Worm (Caenorhabditis elegans): ENCODE results near the gene T26H8.4.
"Not testable (repeated sequence)": the region's sequence is repeated elsewhere in the genome, so short reads cannot be mapped to it uniquely, and the experiment has no call there.

Gene T26H8.4

DNA sequence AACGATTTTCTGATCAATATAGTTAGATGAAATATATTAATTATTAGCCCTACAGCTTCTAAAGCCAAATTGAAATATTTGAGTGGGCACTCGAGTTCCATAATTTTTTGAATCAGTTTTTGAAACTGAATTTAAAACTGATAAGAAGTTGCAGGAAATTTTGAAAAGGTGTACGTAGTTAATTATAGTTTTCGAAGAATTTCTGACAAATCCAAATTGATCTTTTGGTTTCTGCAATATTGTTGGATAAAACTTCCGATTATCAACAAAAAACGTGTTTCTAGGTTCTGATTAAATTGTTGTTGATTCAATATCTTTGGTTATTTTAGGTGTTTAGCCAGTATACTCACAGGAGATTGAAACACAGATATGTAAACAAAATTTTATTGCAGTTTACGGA, at the start of gene T26H8.4:
Gene T26H8.4 (minus strand): TSS at position 101 of the 400 bp plus-strand sequence.
- no peak for TF ChIP-seq unc-62 (GFP tag; optimal IDR thresholded peaks at IDR 0.05)

DNA sequence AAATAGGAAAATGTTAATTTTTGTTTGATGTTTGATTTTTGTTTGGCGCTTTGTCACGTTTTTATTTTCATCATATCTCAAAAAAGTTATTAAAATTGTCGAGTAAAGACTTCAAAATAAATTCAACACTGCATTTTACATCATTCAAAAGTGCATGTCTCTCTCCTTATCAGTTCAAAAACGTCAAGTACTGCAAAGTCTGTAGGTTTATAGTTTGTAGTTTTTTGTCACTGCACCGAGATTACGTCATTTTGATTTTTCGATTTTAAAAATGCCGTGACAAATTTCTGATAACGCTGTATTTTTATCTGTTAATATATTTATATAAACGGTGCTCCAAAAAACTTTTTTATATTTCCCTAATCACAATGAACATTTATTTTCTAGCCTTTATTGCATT, 48.0 kb upstream of the T26H8.4 start, which contains the start of gene C29F3.7:
Gene C29F3.7 (plus strand): TSS at position 254 of the 400 bp plus-strand sequence.
- TF ChIP-seq unc-62 (GFP tag; optimal IDR thresholded peaks at IDR 0.05), result no peak

DNA sequence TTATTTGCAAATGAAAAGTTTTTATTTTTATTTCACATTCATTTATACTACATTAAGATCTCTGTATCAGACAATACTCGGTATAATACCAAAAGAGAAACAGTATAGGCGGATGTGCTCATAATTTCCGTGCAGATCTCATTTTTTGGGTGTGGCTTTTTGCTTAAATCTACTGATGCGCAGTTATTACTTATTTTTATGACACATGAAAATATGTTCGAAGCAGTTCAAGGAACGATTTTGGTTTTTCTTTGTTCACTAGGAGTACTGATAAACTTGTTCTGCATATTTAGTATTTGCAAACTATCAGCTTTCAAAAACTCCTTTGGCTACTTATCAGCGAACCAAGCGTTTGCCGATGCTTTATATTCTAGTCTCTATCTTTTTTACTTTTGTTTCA, 45.7 kb upstream of the T26H8.4 start, which contains the start of gene srx-58:
Gene srx-58 (plus strand): TSS at position 301 of the 400 bp plus-strand sequence.
- TF ChIP-seq unc-62 (GFP tag; optimal IDR thresholded peaks at IDR 0.05), result no peak

DNA sequence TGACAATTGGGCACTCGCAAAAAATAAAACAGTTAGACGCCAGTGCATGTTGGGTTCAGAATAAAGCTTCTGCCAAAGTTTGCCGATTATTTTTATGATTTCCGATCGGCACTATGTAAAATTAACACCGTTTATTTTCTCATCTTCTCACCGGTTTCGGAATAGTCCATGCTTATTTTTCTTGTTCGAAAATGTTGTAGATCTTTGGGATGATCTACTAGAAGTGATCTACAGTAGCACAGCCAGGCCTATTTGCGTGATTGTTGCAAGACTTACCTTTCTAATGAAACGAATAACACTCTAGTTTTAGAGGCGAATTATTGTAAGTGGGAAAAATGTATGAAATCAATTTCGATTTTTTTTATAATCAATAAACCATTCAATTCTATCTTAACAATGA, 44.0 kb upstream of the T26H8.4 start, which contains the start of gene clec-231:
Gene clec-231 (minus strand): TSS at position 101 of the 400 bp plus-strand sequence.
- TF ChIP-seq unc-62 (GFP tag; optimal IDR thresholded peaks at IDR 0.05), result no peak

DNA sequence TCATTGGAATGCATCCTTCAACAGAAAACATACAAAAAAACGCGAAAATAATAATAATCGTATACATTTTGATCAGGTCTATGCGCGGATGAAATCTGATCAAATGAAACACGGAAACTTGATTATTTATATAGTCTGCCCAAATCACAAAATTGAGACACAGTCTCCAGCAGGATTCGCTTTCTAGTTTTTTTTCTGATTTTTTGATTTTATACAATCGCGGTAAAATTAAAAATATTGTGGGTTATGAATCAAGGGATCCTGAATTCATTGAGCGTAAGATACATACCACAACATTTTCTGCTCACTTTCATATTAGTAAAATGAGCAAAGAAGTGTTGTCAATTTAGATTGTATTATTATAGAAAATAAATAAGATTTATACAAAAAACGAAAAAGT, 42.4 kb upstream of the T26H8.4 start, which contains the start of gene clec-230:
Gene clec-230 (minus strand): TSS at position 101 of the 400 bp plus-strand sequence.
- TF ChIP-seq unc-62 (GFP tag; optimal IDR thresholded peaks at IDR 0.05), result no peak

DNA sequence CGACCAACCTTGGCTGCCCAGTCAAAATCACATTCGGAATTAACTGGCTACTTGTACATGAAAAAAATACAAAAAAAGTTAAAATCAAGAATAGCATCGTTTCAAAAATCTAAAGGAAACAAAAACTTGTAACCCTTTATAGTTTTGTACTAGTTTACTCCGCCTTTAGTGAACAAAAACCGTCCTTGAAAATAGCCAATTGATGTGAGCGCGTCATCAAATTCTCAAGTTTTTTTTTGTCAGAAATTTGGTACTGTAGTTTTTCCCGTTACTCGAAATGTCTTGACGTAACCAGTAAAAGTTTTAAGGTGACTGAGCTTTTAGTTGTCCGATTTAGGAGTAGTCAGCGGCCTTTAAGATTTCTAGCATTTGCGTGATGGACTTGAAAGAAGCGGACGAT, 40.6 kb upstream of the T26H8.4 start, which contains the start of gene C29F3.3:
Gene C29F3.3 (minus strand): TSS at position 101 of the 400 bp plus-strand sequence.
- no peak for TF ChIP-seq unc-62 (GFP tag; optimal IDR thresholded peaks at IDR 0.05)

DNA sequence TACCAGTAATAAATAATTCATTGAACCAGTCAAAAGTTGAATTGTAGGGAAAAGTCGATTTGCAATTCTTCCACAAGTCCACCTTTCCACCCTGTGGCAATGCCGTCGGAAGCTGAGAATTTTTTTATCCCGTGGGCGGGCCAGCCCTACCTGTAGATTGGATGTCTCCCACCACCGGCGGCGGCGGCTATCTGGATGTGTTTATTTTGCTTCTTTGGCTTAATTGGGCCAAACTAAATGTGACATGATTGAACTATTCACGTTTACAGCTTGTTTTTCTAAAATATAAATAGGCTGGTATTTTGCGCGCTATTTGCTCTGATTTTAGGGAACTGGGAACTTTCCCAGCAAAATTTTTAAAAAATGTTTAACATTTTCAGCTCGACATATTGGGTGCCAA, 37.8 kb upstream of the T26H8.4 start, which contains the start of gene wrt-8:
Gene wrt-8 (minus strand): TSS at position 101 of the 400 bp plus-strand sequence.
- TF ChIP-seq unc-62 (GFP tag; optimal IDR thresholded peaks at IDR 0.05), result no peak

DNA sequence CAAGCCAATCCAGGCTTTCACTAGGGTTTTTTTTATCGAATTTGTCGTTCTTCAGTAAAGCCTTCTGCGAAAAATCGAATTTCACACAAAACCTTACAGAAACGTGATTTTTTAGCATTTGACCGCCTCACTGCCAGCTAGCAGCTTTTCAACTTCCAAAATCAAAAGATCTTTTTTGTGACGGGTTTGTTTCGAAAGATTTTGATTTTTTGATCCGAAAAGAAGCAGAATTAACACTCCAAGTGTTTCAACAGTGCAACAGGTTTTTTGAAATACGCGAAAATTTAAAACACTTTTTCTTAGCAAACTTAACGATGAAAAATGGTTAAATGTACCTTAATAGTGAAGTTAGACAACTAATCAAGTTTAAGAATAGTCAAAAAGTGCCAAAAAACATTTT, 34.8 kb upstream of the T26H8.4 start, which contains the start of gene clec-229:
Gene clec-229 (minus strand): TSS at position 101 of the 400 bp plus-strand sequence.
- TF ChIP-seq unc-62 (GFP tag; optimal IDR thresholded peaks at IDR 0.05), result no peak

DNA sequence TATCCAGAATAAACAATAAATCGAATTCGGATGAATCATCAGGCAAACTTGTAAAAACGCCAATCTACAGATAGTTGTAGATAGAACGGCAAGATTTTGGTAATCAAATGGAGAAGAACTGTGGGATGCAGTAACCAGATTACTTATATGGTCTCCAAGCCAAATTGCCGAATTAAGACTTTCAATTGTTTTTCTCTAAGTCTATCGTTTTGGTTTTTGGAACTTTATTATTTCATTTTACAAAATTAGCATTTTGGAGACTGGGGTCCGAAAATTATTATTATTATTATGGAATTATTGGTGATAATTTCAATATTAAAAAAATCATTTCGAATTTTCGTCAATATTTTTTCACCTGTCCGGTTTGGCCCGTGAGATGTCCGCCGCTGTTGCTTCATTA, 32.7 kb upstream of the T26H8.4 start, which contains the start of gene clec-228:
Gene clec-228 (minus strand): TSS at position 101 of the 400 bp plus-strand sequence.
- TF ChIP-seq unc-62 (GFP tag; optimal IDR thresholded peaks at IDR 0.05), result no peak

DNA sequence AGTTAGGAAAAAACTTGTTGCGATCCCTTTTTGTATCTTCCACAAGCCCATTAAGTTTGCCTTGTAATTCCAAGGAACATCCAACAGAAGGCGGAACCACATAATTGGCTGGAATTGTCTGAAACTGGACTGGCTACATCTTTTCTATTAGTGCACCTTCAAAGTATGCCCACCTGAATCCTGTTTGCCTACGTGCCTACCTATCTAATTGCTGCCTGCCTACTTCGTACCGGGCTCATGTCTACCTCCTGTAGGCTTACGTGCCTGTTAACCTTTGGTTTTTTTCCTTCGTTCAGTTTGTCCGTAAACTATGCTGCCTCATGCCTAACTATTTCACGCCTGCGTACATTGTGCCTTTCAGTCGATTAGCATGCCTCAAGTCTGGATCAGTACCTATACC, 30.8 kb upstream of the T26H8.4 start, which contains the start of gene wrt-7:
Gene wrt-7 (minus strand): TSS at position 101 of the 400 bp plus-strand sequence.
- TF ChIP-seq unc-62 (GFP tag; optimal IDR thresholded peaks at IDR 0.05), result no peak

DNA sequence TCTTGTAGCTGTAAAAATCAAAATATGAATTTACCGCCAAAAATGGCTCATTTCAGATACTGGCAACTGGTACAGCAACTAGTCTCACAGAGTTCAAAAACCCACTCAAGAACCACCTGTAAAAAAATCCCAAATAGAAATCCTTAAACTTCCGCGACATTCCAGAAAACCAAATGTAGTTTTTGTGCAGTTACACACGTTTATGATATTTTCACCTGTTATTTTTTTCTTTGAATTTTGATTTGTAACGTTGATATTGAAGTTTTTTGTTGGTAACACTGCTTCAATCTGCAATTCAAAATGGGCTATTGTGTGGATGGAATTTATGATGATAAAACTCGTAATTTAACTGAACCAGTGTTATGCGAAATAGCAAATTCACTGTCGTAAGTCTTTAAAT, 26.2 kb upstream of the T26H8.4 start, which contains the start of gene srw-113:
Gene srw-113 (plus strand): TSS at position 301 of the 400 bp plus-strand sequence.
- TF ChIP-seq unc-62 (GFP tag; optimal IDR thresholded peaks at IDR 0.05), result no peak

DNA sequence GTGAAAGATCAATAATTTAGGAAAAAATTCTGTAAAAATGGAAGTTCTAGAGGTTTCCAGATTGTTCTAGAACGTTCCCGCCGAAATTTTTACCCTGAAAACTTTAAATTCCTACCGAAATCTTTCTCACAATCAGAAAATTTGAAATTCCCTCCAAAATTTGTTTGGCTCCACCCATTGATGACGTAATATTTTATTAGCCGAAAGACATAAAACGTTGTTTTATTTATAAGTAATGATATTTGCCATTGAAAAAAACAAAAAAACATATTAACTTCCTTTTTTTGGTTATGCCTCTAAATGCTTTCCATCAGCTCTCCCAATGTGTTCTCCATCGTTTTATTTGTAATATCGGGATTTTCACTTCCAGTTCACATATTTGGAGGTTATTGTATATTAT, 23.7 kb upstream of the T26H8.4 start, which contains the start of gene srh-295:
Gene srh-295 (plus strand): TSS at position 301 of the 400 bp plus-strand sequence.
- TF ChIP-seq unc-62 (GFP tag; optimal IDR thresholded peaks at IDR 0.05), result no peak

DNA sequence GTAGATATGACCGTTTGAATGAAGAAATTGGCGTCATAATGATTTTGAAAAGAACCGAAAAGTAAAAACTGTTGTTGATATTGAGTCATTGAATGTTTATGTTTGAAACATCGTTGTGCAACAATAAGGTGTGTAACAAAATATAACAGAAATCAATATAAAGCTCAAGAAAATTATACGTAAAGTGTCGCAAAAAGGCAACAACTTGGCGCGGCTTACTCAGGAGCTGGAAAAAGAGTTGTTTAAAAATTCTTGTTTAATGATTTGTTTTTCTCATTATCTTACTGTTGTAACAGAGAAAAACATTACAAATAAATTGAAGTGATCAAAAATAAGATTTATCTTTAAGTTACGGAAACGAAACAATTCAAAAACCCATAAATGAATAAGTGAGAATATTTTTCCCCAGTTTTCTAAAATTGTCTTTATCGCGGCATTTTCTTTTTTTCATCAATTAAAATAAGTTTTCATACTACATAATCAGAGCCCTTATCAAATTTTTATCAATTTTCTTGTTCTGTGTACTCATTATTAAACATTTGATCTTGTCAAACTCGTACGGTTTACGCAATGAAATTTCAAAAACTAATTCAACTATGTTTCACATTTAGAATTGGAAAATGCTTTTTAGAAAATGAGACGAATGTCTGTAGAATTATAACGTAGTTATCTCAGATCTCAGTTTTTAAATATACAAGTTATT, 21.3 kb upstream of the T26H8.4 start, which contains the start of gene ZK1037.6:
Gene ZK1037.6 (minus strand): TSS at position 51 of the 703 bp plus-strand sequence.
- TF ChIP-seq unc-62 (GFP tag; optimal IDR thresholded peaks at IDR 0.05), result no peak

DNA sequence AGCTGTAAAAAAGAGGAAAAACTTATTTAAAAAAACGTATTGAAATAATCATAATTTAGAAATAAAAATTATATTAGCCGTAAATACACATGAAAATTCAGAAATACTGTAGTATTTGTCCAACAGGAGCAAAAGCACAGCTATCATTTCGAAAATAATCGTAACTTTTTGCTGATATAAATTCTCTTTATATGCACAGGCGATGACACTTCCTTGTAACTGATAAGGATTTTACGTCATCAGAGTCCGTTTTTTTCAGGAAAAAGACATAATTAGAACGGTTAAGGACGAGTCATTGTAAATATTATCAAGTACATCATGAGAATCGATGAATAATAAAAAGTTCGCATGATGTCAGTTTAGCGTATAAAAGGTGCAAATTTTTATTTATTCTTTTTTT, 16.8 kb upstream of the T26H8.4 start:
- TF ChIP-seq unc-62 (GFP tag; optimal IDR thresholded peaks at IDR 0.05), result no peak

DNA sequence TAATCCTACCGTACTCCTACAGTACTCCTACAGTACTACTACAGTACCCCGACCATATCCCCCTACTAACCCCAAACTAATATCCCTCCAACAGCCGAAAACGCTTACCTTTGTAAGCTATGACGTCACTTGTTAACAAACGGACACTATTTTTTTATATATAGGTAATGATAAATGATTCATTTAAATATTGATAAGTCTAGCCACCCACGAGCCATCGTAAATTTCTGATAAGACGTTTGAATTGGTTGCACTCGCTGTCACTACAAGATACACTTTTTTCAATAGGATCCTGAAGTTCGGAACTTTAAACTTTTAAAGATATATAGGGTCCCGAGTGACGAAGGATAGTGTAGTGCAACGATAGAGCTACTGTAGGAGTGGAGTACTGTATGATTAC, 16.0 kb upstream of the T26H8.4 start, which contains the start of gene nhr-247:
Gene nhr-247 (plus strand): TSS at position 330 of the 400 bp plus-strand sequence.
- not testable (repeated sequence) for TF ChIP-seq unc-62 (GFP tag; optimal IDR thresholded peaks at IDR 0.05)

DNA sequence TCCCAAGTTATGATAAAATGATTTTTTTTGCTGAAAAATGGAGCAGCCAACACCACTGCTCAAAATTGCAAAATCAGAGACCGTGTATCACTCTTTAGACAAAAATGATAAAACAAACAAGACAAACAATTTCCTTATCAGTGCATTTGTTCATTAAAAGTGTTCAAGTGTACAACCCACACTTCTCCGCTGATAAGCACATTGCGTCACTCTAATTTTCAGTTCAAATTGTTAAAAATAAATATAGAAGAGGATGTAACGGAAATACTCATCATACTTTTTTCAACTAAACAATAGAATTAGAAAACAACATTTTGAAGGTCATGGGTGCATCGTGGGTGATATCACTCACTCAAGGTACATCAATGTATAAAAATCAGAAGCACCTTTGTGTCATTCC, 12.0 kb upstream of the T26H8.4 start, which contains the start of gene nhr-291:
Gene nhr-291 (plus strand): TSS at position 324 of the 400 bp plus-strand sequence.
- no peak for TF ChIP-seq unc-62 (GFP tag; optimal IDR thresholded peaks at IDR 0.05)

Data from whole organism, dauer.